Worm (Caenorhabditis elegans) whole organism, dauer: ENCODE measurements around the gene ilys-4.
"Not testable (repeated sequence)": the region's sequence is repeated elsewhere in the genome, so short reads cannot be mapped to it uniquely, and the experiment has no call there.

ENCODE experiments used
- unc-62 ChIP-seq: sonication (generic microtip); optimal IDR thresholded peaks from 2 replicates; lab custom pipeline; 2017; ENCODE audit warnings: missing biosample characterization, missing genetic modification reagents, missing genetic modification characterization

ilys-4 gene

ce11 chrIV:7897443-7897842 lies at the start of gene ilys-4:
TSS of gene ilys-4 (minus strand) at chrIV:7897543.
- no peak for TF ChIP-seq unc-62 (GFP tag; lab: Kevin White, UChicago)

- TF ChIP-seq unc-62 (GFP tag; lab: Kevin White, UChicago): not testable (repeated sequence)
These were observed 49.7 kb upstream of the ilys-4 start, which contains the start of gene F20D12.12 for ce11 chrIV:7946899-7947499. TSS of gene F20D12.12 (plus strand) at chrIV:7947440.

- no peak for TF ChIP-seq unc-62 (GFP tag; lab: Kevin White, UChicago)
These were observed 49.1 kb upstream of the ilys-4 start, which contains the start of gene czw-1 for ce11 chrIV:7946457-7946856. TSS of gene czw-1 (minus strand) at chrIV:7946825.

ce11 chrIV:7943272-7943671 lies 45.9 kb upstream of the ilys-4 start:
- TF ChIP-seq unc-62 (GFP tag; lab: Kevin White, UChicago): no peak

- TF ChIP-seq unc-62 (GFP tag; lab: Kevin White, UChicago): no peak
These were observed 43.6 kb upstream of the ilys-4 start, which contains the start of gene exc-9 for ce11 chrIV:7940919-7941318. TSS of gene exc-9 (minus strand) at chrIV:7941019.

- no peak for TF ChIP-seq unc-62 (GFP tag; lab: Kevin White, UChicago)
These were observed 41.5 kb upstream of the ilys-4 start, which contains the start of gene F20D12.7 for ce11 chrIV:7938834-7939233. TSS of gene F20D12.7 (minus strand) at chrIV:7938934.

- no peak for TF ChIP-seq unc-62 (GFP tag; lab: Kevin White, UChicago)
These were observed 36.4 kb upstream of the ilys-4 start, which contains the start of gene bbs-2 for ce11 chrIV:7933733-7934132. TSS of gene bbs-2 (plus strand) at chrIV:7934033.

ce11 chrIV:7931873-7932272 lies 34.5 kb upstream of the ilys-4 start:
- TF ChIP-seq unc-62 (GFP tag; lab: Kevin White, UChicago): no peak

- no peak for TF ChIP-seq unc-62 (GFP tag; lab: Kevin White, UChicago)
These were observed 30.5 kb upstream of the ilys-4 start, which contains the start of gene gcy-8 for ce11 chrIV:7927852-7928251. TSS of gene gcy-8 (plus strand) at chrIV:7928152.

- TF ChIP-seq unc-62 (GFP tag; lab: Kevin White, UChicago): no peak
These were observed 29.9 kb upstream of the ilys-4 start, which contains the start of gene C49H3.12 for ce11 chrIV:7927218-7927617. TSS of gene C49H3.12 (minus strand) at chrIV:7927318.

ce11 chrIV:7926102-7926840 lies 28.9 kb upstream of the ilys-4 start, which contains the start of gene rps-2:
TSS of gene rps-2 (minus strand) at chrIV:7926391.
- TF ChIP-seq unc-62 (GFP tag; lab: Kevin White, UChicago): no peak

ce11 chrIV:7924975-7925828 lies 27.9 kb upstream of the ilys-4 start:
- TF ChIP-seq unc-62 (GFP tag; lab: Kevin White, UChicago): no peak

- TF ChIP-seq unc-62 (GFP tag; lab: Kevin White, UChicago): no peak
These were observed 26.7 kb upstream of the ilys-4 start, which contains the start of the genes xpo-3 and C49H3.3 for ce11 chrIV:7923982-7924480. TSS of gene xpo-3 (minus strand) at chrIV:7924032. TSS of gene C49H3.3 (plus strand) at chrIV:7924350.

ce11 chrIV:7920126-7920525 lies 22.8 kb upstream of the ilys-4 start, which contains the start of gene C49H3.16:
TSS of gene C49H3.16 (plus strand) at chrIV:7920426.
- no peak for TF ChIP-seq unc-62 (GFP tag; lab: Kevin White, UChicago)

- no peak for TF ChIP-seq unc-62 (GFP tag; lab: Kevin White, UChicago)
These were observed 20.5 kb upstream of the ilys-4 start for ce11 chrIV:7917881-7918280.
